Worm (Caenorhabditis elegans) whole organism, L4 larva: ENCODE data around the gene srr-8.

Experiments
- F26F4.8 ChIP-seq: fragments of 200-800 bp; sonication (Bioruptor generic); conservative IDR thresholded peaks from 2 replicates; pipeline ENCODE4 v1.3.6; 2022; ENCODE audit warnings: missing genetic modification characterization, missing compliant biosample characterization
- T20F7.1 ChIP-seq: fragments of 200-800 bp; sonication (Bioruptor generic); optimal IDR thresholded peaks from 2 replicates; lab custom pipeline; 2018; ENCODE audit warnings: mild to moderate bottlenecking, missing genetic modification characterization, missing compliant biosample characterization
- T26A8.4 ChIP-seq: fragments of 200-800 bp; sonication (Bioruptor generic); IDR thresholded peaks from 2 replicates; pipeline ENCODE4 v1.3.6; 2022; ENCODE audit warnings: missing genetic modification characterization, missing compliant biosample characterization
- Y105C5A.15 ChIP-seq: fragments of 200-800 bp; sonication (Bioruptor generic); IDR thresholded peaks from 2 replicates; pipeline ENCODE4 v1.3.6; 2022; ENCODE audit warnings: missing genetic modification characterization, missing compliant biosample characterization
- Y48G9A.11 ChIP-seq: fragments of 200-800 bp; sonication (Bioruptor generic); IDR thresholded peaks from 2 replicates; pipeline ENCODE4 v1.3.6; 2022; ENCODE audit warnings: missing genetic modification reagents, missing genetic modification characterization, missing compliant biosample characterization
- Y5F2A.4 ChIP-seq: fragments of 200-800 bp; sonication (Bioruptor generic); optimal IDR thresholded peaks from 2 replicates; lab custom pipeline; 2018; ENCODE audit warnings: mild to moderate bottlenecking, missing genetic modification characterization, missing compliant biosample characterization
- aly-2 ChIP-seq: sonication (generic microtip); optimal IDR thresholded peaks from 2 replicates; lab custom pipeline; 2018; ENCODE audit warnings: missing biosample characterization, missing genetic modification characterization
- ama-1 ChIP-seq: fragments of 150-350 bp; optimal IDR thresholded peaks from 2 replicates; lab custom pipeline; 2014; ENCODE audit warnings: inconsistent platforms, mixed read lengths
- arid-1 ChIP-seq: fragments of 200-800 bp; sonication (Bioruptor generic); conservative IDR thresholded peaks from 2 replicates; pipeline ENCODE4 v1.3.6; 2022; ENCODE audit warnings: missing genetic modification reagents, missing genetic modification characterization, missing compliant biosample characterization
- ceh-20 ChIP-seq: fragments of 200-800 bp; sonication (Bioruptor generic); IDR thresholded peaks from 2 replicates; pipeline ENCODE4 v1.3.6; 2022; ENCODE audit warnings: missing genetic modification reagents, missing genetic modification characterization, missing compliant biosample characterization
- ceh-28 ChIP-seq: fragments of 150-350 bp; optimal IDR thresholded peaks from 2 replicates; lab custom pipeline; 2014; ENCODE audit warnings: missing biosample characterization, missing genetic modification reagents, missing genetic modification characterization
- ceh-32 ChIP-seq: sonication (generic microtip); optimal IDR thresholded peaks from 2 replicates; lab custom pipeline; 2016; ENCODE audit warnings: mild to moderate bottlenecking, missing genetic modification characterization, missing compliant biosample characterization; ENCODE audit not compliant: poor library complexity
- ceh-82 ChIP-seq: sonication (generic microtip); optimal IDR thresholded peaks from 2 replicates; lab custom pipeline; 2017; ENCODE audit warnings: missing biosample characterization, missing genetic modification characterization
- ctbp-1 ChIP-seq: fragments of 200-800 bp; sonication (Bioruptor generic); IDR thresholded peaks from 2 replicates; pipeline ENCODE4 v1.3.6; 2022; ENCODE audit warnings: missing genetic modification reagents, missing genetic modification characterization, missing compliant biosample characterization
- daf-12 ChIP-seq: fragments of 150-350 bp; optimal IDR thresholded peaks from 2 replicates; lab custom pipeline; 2014; ENCODE audit warnings: missing biosample characterization, missing genetic modification reagents, missing genetic modification characterization
- daf-16 ChIP-seq, 3 experiments: sonication (generic microtip); optimal IDR thresholded peaks; 2 replicates each; lab custom pipeline; 2016 to 2017; ENCODE audit warnings: missing genetic modification characterization in 3 of 3, missing genetic modification reagents in 3 of 3, mild to moderate bottlenecking in 2 of 3, missing compliant biosample characterization in 2 of 3, missing biosample characterization in 1 of 3, moderate library complexity in 1 of 3
- daf-8 ChIP-seq: fragments of 200-800 bp; sonication (Bioruptor generic); IDR thresholded peaks from 2 replicates; pipeline ENCODE4 v1.3.6; 2022; ENCODE audit warnings: missing genetic modification characterization, missing compliant biosample characterization
- dmd-6 ChIP-seq: fragments of 200-800 bp; sonication (Bioruptor generic); IDR thresholded peaks from 2 replicates; pipeline ENCODE4 v1.3.6; 2022; ENCODE audit warnings: missing genetic modification reagents, missing genetic modification characterization, missing compliant biosample characterization
- dmd-9 ChIP-seq: fragments of 200-800 bp; sonication (Bioruptor generic); IDR thresholded peaks from 2 replicates; pipeline ENCODE4 v1.3.6; 2022; ENCODE audit warnings: missing genetic modification reagents, missing genetic modification characterization, missing compliant biosample characterization
- dpl-1 ChIP-seq: fragments of 150-350 bp; optimal IDR thresholded peaks from 2 replicates; lab custom pipeline; 2014; ENCODE audit warnings: missing biosample characterization, missing genetic modification reagents, missing genetic modification characterization
- duxl-1 ChIP-seq: sonication (generic microtip); optimal IDR thresholded peaks from 2 replicates; lab custom pipeline; 2016; ENCODE audit warnings: mild to moderate bottlenecking, missing genetic modification characterization, moderate library complexity, missing compliant biosample characterization; ENCODE audit not compliant: poor library complexity
- dve-1 ChIP-seq: sonication (generic microtip); optimal IDR thresholded peaks from 2 replicates; lab custom pipeline; 2017; ENCODE audit warnings: antibody characterized with exemption, mild to moderate bottlenecking, missing genetic modification characterization, missing compliant biosample characterization; ENCODE audit not compliant: insufficient read depth
- gei-8 ChIP-seq: fragments of 200-800 bp; sonication (Bioruptor generic); optimal IDR thresholded peaks from 2 replicates; lab custom pipeline; 2018; ENCODE audit warnings: mild to moderate bottlenecking, missing genetic modification characterization, missing compliant biosample characterization
- hlh-11 ChIP-seq: fragments of 200-800 bp; sonication (Bioruptor generic); optimal IDR thresholded peaks from 2 replicates; lab custom pipeline; 2018; ENCODE audit warnings: mild to moderate bottlenecking, missing genetic modification characterization, missing compliant biosample characterization
- jun-1 ChIP-seq: fragments of 150-350 bp; optimal IDR thresholded peaks from 2 replicates; lab custom pipeline; 2014; ENCODE audit warnings: missing biosample characterization, missing genetic modification reagents, missing genetic modification characterization
- lim-7 ChIP-seq: fragments of 200-800 bp; sonication (Bioruptor generic); IDR thresholded peaks from 2 replicates; pipeline ENCODE4 v1.3.6; 2022; ENCODE audit warnings: missing genetic modification characterization, missing compliant biosample characterization
- lin-13 ChIP-seq: fragments of 150-350 bp; optimal IDR thresholded peaks from 2 replicates; lab custom pipeline; 2014; ENCODE audit warnings: missing biosample characterization, missing genetic modification reagents, missing genetic modification characterization
- lin-29 ChIP-seq: fragments of 200-800 bp; sonication (Bioruptor generic); IDR thresholded peaks from 2 replicates; pipeline ENCODE4 v1.3.6; 2022; ENCODE audit warnings: missing genetic modification reagents, missing genetic modification characterization, missing compliant biosample characterization
- mdl-1 ChIP-seq, 2 experiments: fragments of 150-350 bp in 1 of 2; sonication (generic microtip) in 1 of 2; optimal IDR thresholded peaks; 2 replicates each; lab custom pipeline; 2014 to 2017; ENCODE audit warnings: missing biosample characterization in 2 of 2, missing genetic modification characterization in 2 of 2
- mdt-29 ChIP-seq: fragments of 200-800 bp; sonication (Bioruptor generic); IDR thresholded peaks from 2 replicates; pipeline ENCODE4 v1.3.6; 2022; ENCODE audit warnings: missing genetic modification reagents, missing genetic modification characterization, missing compliant biosample characterization
- mep-1 ChIP-seq: fragments of 150-350 bp; sonication (generic microtip); optimal IDR thresholded peaks from 3 replicates; lab custom pipeline; 2014; ENCODE audit warnings: missing biosample characterization, missing genetic modification characterization
- mes-2 ChIP-seq: sonication (generic microtip); optimal IDR thresholded peaks from 2 replicates; lab custom pipeline; 2016; ENCODE audit warnings: missing genotype, mild to moderate bottlenecking, missing genetic modification characterization, missing compliant biosample characterization; ENCODE audit not compliant: poor library complexity, severe bottlenecking
- mxl-2 ChIP-seq: fragments of 200-800 bp; sonication (Bioruptor generic); conservative IDR thresholded peaks from 2 replicates; pipeline ENCODE4 v1.3.6; 2022; ENCODE audit warnings: missing genetic modification reagents, missing genetic modification characterization, missing compliant biosample characterization
- mxl-3 ChIP-seq: fragments of 200-800 bp; sonication (Bioruptor generic); optimal IDR thresholded peaks from 2 replicates; lab custom pipeline; 2018; ENCODE audit warnings: mild to moderate bottlenecking, missing genetic modification characterization, missing compliant biosample characterization
- nhr-10 ChIP-seq: fragments of 150-350 bp; optimal IDR thresholded peaks from 2 replicates; lab custom pipeline; 2014; ENCODE audit warnings: missing biosample characterization, missing genetic modification characterization
- nhr-11 ChIP-seq: fragments of 150-350 bp; optimal IDR thresholded peaks from 2 replicates; lab custom pipeline; 2014; ENCODE audit warnings: missing biosample characterization, missing genetic modification characterization
- nhr-237 ChIP-seq: sonication (generic microtip); optimal IDR thresholded peaks from 2 replicates; lab custom pipeline; 2017; ENCODE audit warnings: missing biosample characterization, missing genetic modification characterization
- nhr-41 ChIP-seq: fragments of 200-800 bp; sonication (Bioruptor generic); IDR thresholded peaks from 2 replicates; pipeline ENCODE4 v1.3.6; 2022; ENCODE audit warnings: missing genetic modification reagents, missing genetic modification characterization, missing compliant biosample characterization
- nhr-42 ChIP-seq: fragments of 200-800 bp; sonication (Bioruptor generic); IDR thresholded peaks from 2 replicates; pipeline ENCODE4 v1.3.6; 2022; ENCODE audit warnings: missing genetic modification characterization, missing compliant biosample characterization
- nhr-48 ChIP-seq: sonication (generic microtip); optimal IDR thresholded peaks from 2 replicates; lab custom pipeline; 2016; ENCODE audit warnings: mild to moderate bottlenecking, missing genetic modification characterization, missing compliant biosample characterization
- pha-4 ChIP-seq, 2 experiments: fragments of 150-350 bp in 1 of 2; fragments of 200-800 bp in 1 of 2; sonication (Bioruptor generic) in 1 of 2; IDR thresholded peaks in 1 of 2; optimal IDR thresholded peaks in 1 of 2; 2 replicates each; pipeline versions ENCODE4 v1.3.6 to Lab custom; 2014 to 2022; ENCODE audit warnings: missing genetic modification characterization in 2 of 2, missing genetic modification reagents in 2 of 2, missing biosample characterization in 1 of 2, missing compliant biosample characterization in 1 of 2
- php-3 ChIP-seq: fragments of 200-800 bp; sonication (Bioruptor generic); IDR thresholded peaks from 2 replicates; pipeline ENCODE4 v1.3.6; 2022; ENCODE audit warnings: missing genetic modification reagents, missing genetic modification characterization, missing compliant biosample characterization
- pqm-1 ChIP-seq: sonication (generic microtip); optimal IDR thresholded peaks from 2 replicates; lab custom pipeline; 2017; ENCODE audit warnings: missing biosample characterization, missing genetic modification characterization
- rbr-2 ChIP-seq: sonication (generic microtip); optimal IDR thresholded peaks from 2 replicates; lab custom pipeline; 2016; ENCODE audit warnings: missing genotype, missing genetic modification characterization, missing compliant biosample characterization
- saeg-2 ChIP-seq: fragments of 200-800 bp; sonication (Bioruptor generic); IDR thresholded peaks from 2 replicates; pipeline ENCODE4 v1.3.6; 2022; ENCODE audit warnings: missing genetic modification reagents, missing genetic modification characterization, missing compliant biosample characterization
- sdz-12 ChIP-seq: fragments of 200-800 bp; sonication (Bioruptor generic); optimal IDR thresholded peaks from 2 replicates; lab custom pipeline; 2018; ENCODE audit warnings: mild to moderate bottlenecking, missing genetic modification characterization, missing compliant biosample characterization
- set-16 ChIP-seq: fragments of 200-800 bp; sonication (Bioruptor generic); IDR thresholded peaks from 2 replicates; pipeline ENCODE4 v1.3.6; 2022; ENCODE audit warnings: missing genetic modification reagents, missing genetic modification characterization, missing compliant biosample characterization
- tag-97 ChIP-seq: fragments of 200-800 bp; sonication (Bioruptor generic); IDR thresholded peaks from 2 replicates; pipeline ENCODE4 v1.3.6; 2022; ENCODE audit warnings: missing genetic modification characterization, missing compliant biosample characterization
- tra-1 ChIP-seq: fragments of 200-800 bp; sonication (Bioruptor generic); IDR thresholded peaks from 2 replicates; pipeline ENCODE4 v1.3.6; 2022; ENCODE audit warnings: missing genetic modification reagents, missing genetic modification characterization, missing compliant biosample characterization
- zfp-3 ChIP-seq: fragments of 200-800 bp; sonication (Bioruptor generic); conservative IDR thresholded peaks from 2 replicates; pipeline ENCODE4 v1.3.6; 2022; ENCODE audit warnings: missing genetic modification reagents, missing genetic modification characterization, missing compliant biosample characterization
- zip-2 ChIP-seq: fragments of 150-350 bp; optimal IDR thresholded peaks from 2 replicates; lab custom pipeline; 2014; ENCODE audit warnings: missing biosample characterization, missing genetic modification characterization

srr-8 gene

DNA sequence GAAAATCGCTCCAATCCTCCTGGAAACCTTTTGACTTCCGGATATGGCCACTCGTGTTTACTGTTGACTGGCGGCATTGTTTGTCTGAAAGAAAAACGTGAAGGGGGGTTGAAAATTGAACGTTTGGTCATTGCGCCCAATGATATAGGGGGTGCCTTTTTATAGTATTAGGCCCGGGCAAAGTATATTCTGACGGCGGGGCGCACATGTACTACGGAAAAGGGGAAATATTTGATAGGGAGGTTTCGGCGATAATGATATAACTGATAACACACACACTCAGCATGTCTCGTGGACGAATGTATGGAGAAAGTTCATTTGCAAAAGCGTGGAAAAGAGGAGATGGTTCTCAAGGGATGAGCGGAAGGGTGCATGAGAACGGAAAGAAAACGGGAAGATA, 26.2 kb downstream of the srr-8 start, which contains the start of gene cpt-4:
Gene cpt-4 (minus strand): TSS at position 84 of the 400 bp plus-strand sequence.
- no peak for TF ChIP-seq nhr-41 (GFP tag; lab: Robert Waterston, UW)
- no peak for TF ChIP-seq sdz-12 (GFP tag; lab: Kevin White, UChicago)
- TF ChIP-seq ceh-20 (GFP tag; lab: Robert Waterston, UW), result no peak
- TF ChIP-seq zip-2, result no peak
- no peak for TF ChIP-seq ctbp-1 (GFP tag; lab: Robert Waterston, UW)
- TF ChIP-seq aly-2 (tag; lab: Kevin White, UChicago), result no peak
- TF ChIP-seq mxl-2 (GFP tag; lab: Robert Waterston, UW), result no peak
- TF ChIP-seq mep-1, result no peak
- no peak for TF ChIP-seq nhr-10 (tag; lab: Kevin White, UChicago)
- no peak for TF ChIP-seq pha-4 (GFP tag; IDR thresholded peaks at IDR 0.05; lab: Robert Waterston, UW)
- no peak for TF ChIP-seq pha-4 (tag; optimal IDR thresholded peaks at IDR 0.05; lab: Kevin White, UChicago)
- no peak for TF ChIP-seq daf-16 (GFP tag; optimal IDR thresholded peaks at IDR 0.05; lab: Kevin White, UChicago)
- TF ChIP-seq daf-16 (tag; optimal IDR thresholded peaks at IDR 0.05; lab: Kevin White, UChicago), result peak; percentile 29
- no peak for TF ChIP-seq ceh-32 (tag; lab: Kevin White, UChicago)
- TF ChIP-seq hlh-11 (tag; lab: Kevin White, UChicago), result peak; percentile 83
- peak in 1 of 2 experiments; percentile 76 for TF ChIP-seq mdl-1 (tag; optimal IDR thresholded peaks at IDR 0.05; lab: Kevin White, UChicago)
- peak; percentile 90 for TF ChIP-seq mxl-3 (GFP tag; lab: Kevin White, UChicago)
- no peak for TF ChIP-seq set-16 (GFP tag; lab: Robert Waterston, UW)
- peak; percentile 22 for TF ChIP-seq mes-2 (tag; lab: Kevin White, UChicago)
- TF ChIP-seq lim-7, result no peak
- TF ChIP-seq lin-29, result no peak
- no peak for TF ChIP-seq jun-1 (tag; lab: Kevin White, UChicago)
- no peak for TF ChIP-seq Y105C5A.15 (GFP tag; lab: Robert Waterston, UW)
- peak; percentile 34 for TF ChIP-seq nhr-48 (tag; lab: Kevin White, UChicago)
- no peak for TF ChIP-seq Y5F2A.4 (GFP tag; lab: Kevin White, UChicago)
- TF ChIP-seq nhr-237, result no peak
- TF ChIP-seq T26A8.4 (GFP tag; lab: Robert Waterston, UW), result no peak
- peak; percentile 83 for TF ChIP-seq pqm-1
- TF ChIP-seq arid-1 (GFP tag; lab: Robert Waterston, UW), result no peak
- TF ChIP-seq saeg-2 (GFP tag; lab: Robert Waterston, UW), result no peak
- no peak for TF ChIP-seq zfp-3
- TF ChIP-seq ceh-82 (tag; lab: Kevin White, UChicago), result no peak
- TF ChIP-seq lin-13 (GFP tag; lab: Kevin White, UChicago), result no peak
- TF ChIP-seq dmd-9, result no peak
- no peak for TF ChIP-seq mdt-29 (GFP tag; lab: Robert Waterston, UW)
- peak; percentile 41; the same call in 1 of the 2 replicates for TF ChIP-seq php-3 (GFP tag; lab: Robert Waterston, UW)
- TF ChIP-seq tag-97 (GFP tag; lab: Robert Waterston, UW), result no peak
- no peak for TF ChIP-seq ceh-28 (tag; lab: Kevin White, UChicago)
- TF ChIP-seq Y48G9A.11, result no peak
- no peak for TF ChIP-seq dpl-1
- no peak for TF ChIP-seq daf-12 (tag; lab: Kevin White, UChicago)
- TF ChIP-seq nhr-11 (tag; lab: Kevin White, UChicago), result no peak
- no peak for TF ChIP-seq gei-8 (GFP tag; lab: Kevin White, UChicago)
- TF ChIP-seq T20F7.1 (GFP tag; lab: Kevin White, UChicago), result no peak
- peak; percentile 48 for TF ChIP-seq dve-1 (tag; lab: Kevin White, UChicago)
- no peak for TF ChIP-seq F26F4.8 (GFP tag; lab: Robert Waterston, UW)
- no peak for TF ChIP-seq ama-1 (lab: Kevin White, UChicago)
- TF ChIP-seq nhr-42 (GFP tag; lab: Robert Waterston, UW), result no peak
- no peak for TF ChIP-seq rbr-2 (tag; lab: Kevin White, UChicago)
- TF ChIP-seq duxl-1 (tag; lab: Kevin White, UChicago), result no peak
- no peak for TF ChIP-seq tra-1
- no peak for TF ChIP-seq daf-8 (GFP tag; lab: Robert Waterston, UW)
- peak; percentile 81 for TF ChIP-seq dmd-6
